Worm (Caenorhabditis elegans) whole organism, L4/young adult: ENCODE data around the gene F54B11.5.

Experiments used
- W03F9.2 ChIP-seq: fragments of 150-350 bp; optimal IDR thresholded peaks from 2 replicates; lab custom pipeline; 2014; ENCODE audit warnings: missing biosample characterization, missing genetic modification characterization
- dao-5 ChIP-seq: sonication (generic microtip); optimal IDR thresholded peaks from 2 replicates; lab custom pipeline; 2016; ENCODE audit warnings: missing genotype, missing genetic modification characterization, moderate library complexity, missing compliant biosample characterization
- him-1 ChIP-seq: sonication (generic microtip); optimal IDR thresholded peaks from 2 replicates; lab custom pipeline; 2016; ENCODE audit warnings: missing genotype, missing genetic modification reagents, missing genetic modification characterization, missing compliant biosample characterization

DNA sequence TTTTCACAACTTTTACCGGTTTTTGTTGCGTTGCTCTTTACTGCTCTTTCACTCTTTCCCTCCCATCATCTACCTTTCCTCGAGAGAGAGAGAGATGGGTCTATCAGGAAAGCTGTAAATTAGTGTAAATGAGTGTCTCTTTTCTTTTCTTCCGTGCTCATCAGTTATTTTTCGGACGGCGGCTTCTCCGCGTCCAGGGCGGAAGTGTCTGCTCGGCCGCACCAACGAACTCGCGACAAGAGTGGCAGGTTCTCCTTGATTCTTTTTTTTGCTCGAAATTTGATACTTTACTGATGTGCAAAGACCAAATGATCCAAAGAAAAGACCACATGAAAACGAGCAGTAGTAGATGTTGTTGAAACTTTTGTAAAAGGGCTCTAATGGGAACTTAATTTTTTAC, 37.2 kb downstream of the F54B11.5 start:
- TF ChIP-seq him-1 (tag; lab: Kevin White, UChicago) (no peak), W03F9.2 (tag; lab: Kevin White, UChicago) (no peak), dao-5 (tag; lab: Kevin White, UChicago) (no peak)
